Fruit fly (Drosophila melanogaster) whole organism: ENCODE data around the gene Nepl5.

Source experiments
- CG8478 ChIP-seq: fragments of >200 bp; optimal IDR thresholded peaks from 2 replicates; lab custom pipeline; 2018; ENCODE audit warnings: inconsistent platforms
- Dll ChIP-seq: fragments of >200 bp; optimal IDR thresholded peaks from 2 replicates; lab custom pipeline; 2017
- EcR ChIP-seq, 2 experiments: fragments of >200 bp; optimal IDR thresholded peaks; 2 replicates each; lab custom pipeline; 2017; ENCODE audit warnings: missing biosample characterization in 2 of 2, missing genetic modification characterization in 2 of 2, missing genetic modification reagents in 2 of 2
- pan ChIP-seq: fragments of >200 bp; optimal IDR thresholded peaks from 2 replicates; lab custom pipeline; 2017
- psq ChIP-seq: fragments of >200 bp; optimal IDR thresholded peaks from 2 replicates; lab custom pipeline; 2017
- usp ChIP-seq: fragments of >200 bp; optimal IDR thresholded peaks from 2 replicates; lab custom pipeline; 2017; ENCODE audit warnings: missing biosample characterization, missing genetic modification characterization, mixed read lengths

The Nepl5 gene

DNA sequence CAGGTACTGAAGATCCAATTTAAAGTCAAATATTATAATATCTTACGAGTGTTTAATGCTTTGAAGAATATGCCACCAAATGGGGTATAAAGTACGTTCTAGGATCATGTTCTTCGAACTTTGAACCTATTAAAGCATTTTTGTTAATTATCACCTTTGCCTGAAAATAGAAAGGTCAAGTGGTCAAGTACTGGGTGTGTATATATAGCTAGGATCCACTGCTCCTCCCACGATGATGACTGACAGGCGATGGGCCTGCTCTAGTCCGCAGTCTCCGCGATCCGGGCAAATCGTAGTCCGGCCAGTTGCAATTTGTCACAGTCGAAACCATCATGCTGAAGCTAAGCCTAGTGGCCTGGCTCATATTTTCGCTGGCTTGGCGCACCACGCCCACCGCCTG is at the start of gene Nepl5:
Gene Nepl5, plus strand, starts transcription at position 301 of the 400 bp plus-strand sequence.
- TF ChIP-seq pan (lab: Kevin White, UChicago), result no peak
- TF ChIP-seq CG8478, result no peak
- no peak for TF ChIP-seq psq (lab: Kevin White, UChicago)
- no peak for TF ChIP-seq usp (GFP tag; lab: Kevin White, UChicago)
- no peak for TF ChIP-seq EcR (GFP tag; optimal IDR thresholded peaks at IDR 0.05; lab: Kevin White, UChicago)
- TF ChIP-seq Dll (lab: Kevin White, UChicago), result no peak

DNA sequence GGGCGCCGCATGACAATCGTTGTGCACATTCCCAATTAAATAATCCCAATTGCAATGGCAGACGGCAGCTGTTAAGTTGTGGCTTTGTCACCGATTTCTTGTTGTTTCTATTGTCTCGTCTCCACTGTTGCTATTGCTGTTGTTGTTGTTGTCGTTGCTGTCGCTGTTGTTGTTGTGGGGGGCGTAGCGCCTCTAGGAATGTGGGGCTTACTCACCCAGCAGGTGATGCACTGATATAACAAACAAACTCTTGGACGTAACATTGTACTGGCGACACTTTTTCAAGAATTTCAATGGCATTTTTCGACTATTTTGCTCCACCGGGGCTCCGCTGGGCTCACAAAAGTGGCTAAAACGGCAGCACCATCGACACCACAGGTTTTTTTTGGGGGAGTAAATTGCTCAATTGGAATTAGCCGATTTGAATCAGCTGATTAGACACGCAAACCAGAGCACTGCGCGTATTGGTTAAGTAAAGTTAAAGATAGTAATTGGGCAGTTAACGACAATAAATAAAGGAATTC is 43.2 kb upstream of the Nepl5 start:
- no peak for TF ChIP-seq EcR (GFP tag; optimal IDR thresholded peaks at IDR 0.05; lab: Kevin White, UChicago)
- no peak for TF ChIP-seq Dll (lab: Kevin White, UChicago)
- TF ChIP-seq psq (lab: Kevin White, UChicago), result no peak
- TF ChIP-seq CG8478, result no peak
- TF ChIP-seq pan (lab: Kevin White, UChicago), result no peak
- TF ChIP-seq usp (GFP tag; lab: Kevin White, UChicago), result no peak

DNA sequence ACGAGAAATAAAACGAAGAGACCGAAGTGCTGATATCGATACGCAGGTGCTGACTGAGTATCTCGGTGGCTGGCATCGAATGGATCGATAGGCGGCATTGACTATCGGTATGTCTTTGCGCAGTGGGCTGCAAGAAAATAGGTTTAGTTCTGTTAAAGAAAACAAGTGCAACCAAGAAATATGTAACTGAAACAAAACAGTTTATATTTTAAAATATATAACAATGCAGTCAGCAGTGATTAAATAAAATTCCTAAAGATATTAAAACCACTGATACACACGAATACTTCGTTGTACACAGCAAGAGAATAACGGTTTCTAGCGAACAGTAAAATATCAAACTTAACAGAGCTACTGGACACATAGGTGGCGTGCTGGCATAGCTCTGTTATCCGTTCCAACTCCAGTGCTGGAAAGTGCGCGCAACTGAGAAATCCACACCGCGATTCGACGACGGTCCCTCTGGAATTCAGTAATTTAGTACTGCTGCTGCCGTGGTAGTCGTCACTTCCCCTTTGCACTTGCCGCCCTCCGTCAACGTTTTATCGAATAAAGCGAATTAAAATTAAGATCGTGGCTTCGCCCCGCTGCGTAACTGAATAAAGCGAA is 42.6 kb upstream of the Nepl5 start, which contains the start of the genes Pez and Cpr:
Gene Pez, minus strand, starts transcription at position 305 of the 609 bp plus-strand sequence.
Gene Cpr, plus strand, starts transcription at position 470 of the 609 bp plus-strand sequence.
- no peak for TF ChIP-seq usp (GFP tag; lab: Kevin White, UChicago)
- TF ChIP-seq Dll (lab: Kevin White, UChicago), result no peak
- TF ChIP-seq EcR (GFP tag; optimal IDR thresholded peaks at IDR 0.05; lab: Kevin White, UChicago), result no peak
- TF ChIP-seq psq (lab: Kevin White, UChicago), result no peak
- TF ChIP-seq pan (lab: Kevin White, UChicago), result no peak
- TF ChIP-seq CG8478, result no peak

DNA sequence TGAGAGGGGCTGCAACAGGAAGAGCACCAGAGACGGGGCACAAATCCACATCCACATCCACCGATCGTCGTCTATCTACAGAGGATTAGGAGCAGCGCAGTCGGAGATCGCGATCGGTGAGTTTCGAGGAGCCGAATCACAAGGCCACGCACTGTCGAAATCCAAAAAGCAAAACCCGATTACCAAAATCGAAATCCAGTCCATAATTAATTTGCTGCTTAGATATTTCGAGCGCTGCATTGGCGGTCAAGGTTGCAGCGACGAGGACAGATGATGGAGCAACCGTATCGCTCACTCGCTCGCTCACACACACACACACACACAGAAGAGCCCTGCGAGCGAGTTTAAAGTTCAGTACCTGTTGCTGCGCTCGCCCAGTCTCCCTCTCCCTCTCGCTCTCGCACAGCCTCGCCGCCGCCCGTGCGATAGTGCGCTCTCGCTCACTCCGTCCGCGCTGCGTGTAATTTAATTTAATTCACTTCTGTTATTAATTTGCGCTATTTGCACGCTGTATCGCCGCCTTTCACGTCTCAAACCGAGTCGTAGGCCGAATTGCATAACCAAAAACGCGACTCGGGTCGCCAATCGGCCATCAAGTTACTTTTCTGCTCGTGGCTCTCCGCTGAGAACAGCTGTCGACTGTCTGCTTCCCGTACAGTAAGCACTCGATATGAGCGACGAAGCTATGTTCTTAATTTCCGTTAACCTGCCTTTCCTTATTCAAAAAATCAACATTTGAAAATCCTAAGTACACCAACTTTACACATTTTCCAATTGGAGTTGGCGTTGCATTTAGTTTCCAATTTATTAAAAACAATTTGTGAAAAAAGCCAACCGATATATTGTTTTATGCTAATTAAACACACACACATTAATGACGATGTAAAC is 41.8 kb upstream of the Nepl5 start:
- TF ChIP-seq CG8478, result peak; percentile 23
- no peak for TF ChIP-seq pan (lab: Kevin White, UChicago)
- TF ChIP-seq Dll (lab: Kevin White, UChicago), result peak; percentile 78

DNA sequence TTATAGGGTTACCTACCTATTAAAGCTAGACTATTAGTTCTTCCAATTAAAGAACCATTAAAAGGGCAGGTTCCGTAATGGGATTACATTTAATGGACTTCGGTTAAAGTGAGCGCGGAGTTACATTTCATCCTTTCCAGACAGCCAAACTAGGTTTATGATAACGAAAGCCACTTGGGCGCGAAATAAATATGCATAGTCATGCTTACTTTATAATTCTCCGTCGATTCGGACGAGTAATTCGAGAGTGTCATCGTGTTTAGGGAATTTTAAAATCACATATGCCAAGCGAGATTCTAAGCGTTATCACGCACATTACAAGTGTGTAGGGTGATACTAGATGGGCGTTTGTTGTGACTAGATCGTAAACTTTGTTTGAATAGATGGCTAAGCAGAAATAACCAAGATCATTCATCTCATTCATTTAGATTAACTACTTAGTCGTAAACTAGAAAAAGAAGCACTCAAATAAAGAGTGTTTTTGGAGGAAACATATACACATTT is 40.8 kb upstream of the Nepl5 start:
- no peak for TF ChIP-seq usp (GFP tag; lab: Kevin White, UChicago)
- TF ChIP-seq Dll (lab: Kevin White, UChicago), result no peak
- TF ChIP-seq CG8478, result no peak
- no peak for TF ChIP-seq EcR (GFP tag; optimal IDR thresholded peaks at IDR 0.05; lab: Kevin White, UChicago)
- TF ChIP-seq psq (lab: Kevin White, UChicago), result no peak
- TF ChIP-seq pan (lab: Kevin White, UChicago), result no peak

DNA sequence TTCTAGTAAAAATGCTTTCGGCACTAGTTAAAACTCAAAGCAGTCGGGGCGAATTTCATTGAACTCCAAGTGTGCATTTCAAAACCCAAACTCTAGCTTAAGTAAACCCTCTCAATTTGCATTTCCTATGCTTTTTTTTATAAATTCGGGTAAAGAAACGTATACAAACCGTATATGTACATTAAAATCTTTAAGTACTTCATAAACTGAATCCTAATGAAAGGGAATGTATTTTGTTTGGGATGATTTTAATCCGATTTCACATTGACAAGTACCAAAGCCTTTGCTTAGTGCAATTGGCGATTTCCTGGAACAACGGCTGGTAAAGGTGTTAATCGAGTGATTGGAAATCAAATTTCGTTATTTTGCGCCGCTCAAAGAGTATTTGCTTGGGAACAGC is 39.8 kb upstream of the Nepl5 start:
- TF ChIP-seq usp (GFP tag; lab: Kevin White, UChicago) (no peak), Dll (lab: Kevin White, UChicago) (no peak), pan (lab: Kevin White, UChicago) (no peak), psq (lab: Kevin White, UChicago) (no peak), CG8478 (no peak), EcR (GFP tag; optimal IDR thresholded peaks at IDR 0.05; lab: Kevin White, UChicago) (no peak)

DNA sequence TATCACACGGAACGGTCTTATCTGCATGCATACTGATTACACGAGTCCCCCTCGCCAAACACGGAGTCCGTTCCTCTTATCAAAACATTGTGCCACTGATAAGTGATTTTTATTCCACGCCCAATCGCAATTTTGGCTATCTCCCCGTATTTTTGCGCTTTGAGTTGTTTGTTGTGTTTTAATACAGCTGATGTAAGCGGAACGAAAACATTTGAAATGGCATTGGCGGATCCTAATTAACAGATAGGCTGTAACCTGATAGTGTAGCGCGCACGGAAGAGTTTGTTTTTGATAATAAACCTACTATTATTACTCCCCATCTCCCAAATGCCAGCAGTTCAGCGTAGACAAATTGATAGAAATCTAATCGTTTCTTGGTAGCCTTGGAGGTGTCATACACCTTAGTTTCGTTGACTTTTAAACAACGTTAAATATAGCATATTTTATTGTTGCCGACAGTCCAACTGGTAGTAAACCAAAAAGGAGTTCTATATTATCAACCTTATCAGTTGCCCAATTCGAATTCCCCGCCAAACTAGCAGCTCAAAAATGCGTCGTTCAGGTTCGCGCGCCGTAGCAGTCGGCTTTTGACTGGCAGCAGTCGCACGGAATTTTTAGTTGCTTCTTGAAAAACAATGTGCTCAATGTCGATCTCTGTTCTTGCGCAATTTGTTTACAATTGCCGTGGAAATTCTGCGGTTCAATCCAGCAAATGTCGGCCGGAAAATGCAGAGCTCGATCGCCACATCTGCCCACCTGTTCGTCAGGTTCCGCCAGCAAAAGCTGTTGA is 37.8 kb upstream of the Nepl5 start:
- TF ChIP-seq CG8478 (no peak), usp (GFP tag; lab: Kevin White, UChicago) (no peak), psq (lab: Kevin White, UChicago) (no peak), pan (lab: Kevin White, UChicago) (no peak), EcR (GFP tag; optimal IDR thresholded peaks at IDR 0.05; lab: Kevin White, UChicago) (no peak), Dll (lab: Kevin White, UChicago) (no peak)

DNA sequence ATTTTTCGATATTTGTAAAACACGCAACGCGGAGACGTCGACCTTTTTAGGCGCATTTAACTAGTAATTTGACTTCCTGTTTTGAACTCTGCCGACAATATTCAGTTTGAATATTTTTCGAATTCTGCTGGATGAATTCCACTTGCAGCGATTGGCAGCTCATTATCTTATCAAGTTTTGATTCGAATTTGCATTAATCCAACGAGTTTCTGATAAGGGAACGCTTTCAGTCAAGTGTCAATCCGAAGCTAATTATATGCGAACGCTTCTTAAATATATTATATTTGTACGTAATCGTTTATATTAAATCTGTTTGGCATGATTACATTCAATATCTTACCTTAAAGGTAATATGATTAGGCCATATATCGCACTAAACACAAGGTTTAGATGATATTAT is 32.7 kb upstream of the Nepl5 start, which contains the start of gene CG9497:
Gene CG9497, minus strand, starts transcription at position 101 of the 400 bp plus-strand sequence.
- TF ChIP-seq psq (lab: Kevin White, UChicago) (no peak), usp (GFP tag; lab: Kevin White, UChicago) (no peak), pan (lab: Kevin White, UChicago) (no peak), Dll (lab: Kevin White, UChicago) (no peak), CG8478 (no peak), EcR (GFP tag; optimal IDR thresholded peaks at IDR 0.05; lab: Kevin White, UChicago) (no peak)

DNA sequence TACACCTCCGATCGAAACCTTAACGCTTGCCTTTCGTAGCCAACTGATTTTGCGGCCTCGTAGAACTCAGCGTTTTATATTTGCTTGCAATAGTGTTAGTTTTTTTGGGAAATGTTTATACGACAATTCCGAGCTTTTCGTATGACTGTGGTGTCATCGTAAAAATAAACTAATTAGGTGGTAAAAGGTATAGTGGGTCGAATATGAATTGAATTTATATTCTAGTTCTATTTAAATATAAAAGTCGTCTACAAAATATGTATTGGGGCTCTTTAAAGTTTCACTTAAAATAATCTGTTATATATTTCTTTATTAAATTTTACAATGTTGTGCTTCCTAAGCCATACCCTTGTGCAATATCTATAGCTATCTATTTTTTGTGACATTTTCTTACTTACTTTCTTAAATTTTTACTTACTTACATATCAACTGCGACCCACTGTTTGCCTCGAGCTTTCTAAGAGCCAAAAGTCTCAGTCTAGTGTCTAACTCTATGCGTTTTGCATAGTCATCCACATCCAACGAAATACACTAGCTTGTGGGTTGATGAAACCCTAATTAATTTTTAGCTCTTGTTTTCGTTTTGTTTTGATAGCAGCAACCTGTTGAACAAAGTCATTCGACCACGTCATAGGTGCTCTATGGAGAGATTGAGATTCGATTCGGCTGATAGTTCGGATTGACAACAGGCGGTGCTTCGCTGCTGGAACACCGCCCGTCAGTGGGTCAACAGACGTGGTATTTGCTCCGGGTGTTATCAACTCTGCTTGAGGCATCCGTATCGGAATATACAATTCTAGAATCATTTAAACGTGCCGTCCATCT is 29.9 kb upstream of the Nepl5 start, which contains the start of gene CG9498:
Gene CG9498, minus strand, starts transcription at position 51 of the 825 bp plus-strand sequence.
- TF ChIP-seq CG8478 (no peak), usp (GFP tag; lab: Kevin White, UChicago) (no peak), Dll (lab: Kevin White, UChicago) (no peak), EcR (GFP tag; optimal IDR thresholded peaks at IDR 0.05; lab: Kevin White, UChicago) (no peak), psq (lab: Kevin White, UChicago) (no peak), pan (lab: Kevin White, UChicago) (no peak)

DNA sequence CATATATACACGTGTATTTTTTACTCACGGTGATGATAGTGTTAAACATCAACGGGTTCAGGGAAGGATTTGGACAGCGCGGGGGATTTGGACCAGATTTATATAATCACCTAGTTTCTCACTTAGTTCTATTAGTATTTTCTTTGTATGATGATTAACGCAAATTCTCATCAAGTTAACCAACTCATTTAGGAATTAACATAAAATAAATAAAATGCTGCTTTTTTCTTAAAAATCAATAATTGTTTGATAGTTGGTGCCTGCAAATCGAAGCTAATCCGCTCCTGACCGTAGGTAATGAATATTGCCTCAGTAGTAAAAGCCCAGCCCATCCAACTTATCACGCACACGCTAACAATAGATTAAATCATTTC is 29.3 kb upstream of the Nepl5 start:
- TF ChIP-seq EcR (GFP tag; optimal IDR thresholded peaks at IDR 0.05; lab: Kevin White, UChicago), result no peak
- no peak for TF ChIP-seq Dll (lab: Kevin White, UChicago)
- no peak for TF ChIP-seq psq (lab: Kevin White, UChicago)
- no peak for TF ChIP-seq CG8478
- no peak for TF ChIP-seq pan (lab: Kevin White, UChicago)
- no peak for TF ChIP-seq usp (GFP tag; lab: Kevin White, UChicago)
